ENCODE assay signal across 2 worm cellular contexts in genomic region chrV:16446191-16446590, ce11.
TF ChIP-seq lines count a peak whose summit lies in the region.

No protein-coding gene starts in this region.

TF ChIP-seq in whole organism, early embryonic, 17 proteins besides CTCF, POLR2A, EP300 and RAD21:
- TF ChIP-seq ceh-36 (tag; optimal IDR thresholded peaks at IDR 0.05; lab: Kevin White, UChicago) (peak; percentile 69), hmg-4 (GFP tag; optimal IDR thresholded peaks at IDR 0.05; lab: Kevin White, UChicago) (no peak), pes-1 (GFP tag; IDR thresholded peaks at IDR 0.05; lab: Robert Waterston, UW) (no peak), ets-7 (tag; optimal IDR thresholded peaks at IDR 0.05; lab: Kevin White, UChicago) (no peak)

TF ChIP-seq in whole organism, late embryonic, 69 proteins besides CTCF, POLR2A, EP300 and RAD21:
- TF ChIP-seq hlh-13 (GFP tag; optimal IDR thresholded peaks at IDR 0.05; lab: Kevin White, UChicago) (no peak), dve-1 (tag; optimal IDR thresholded peaks at IDR 0.05; lab: Kevin White, UChicago) (peak; percentile 70)
TF ChIP-seq in whole organism, late embryonic: peak in this region for 1.
